Worm (Caenorhabditis elegans): ENCODE results near the gene gspd-1.

The gspd-1 gene

DNA sequence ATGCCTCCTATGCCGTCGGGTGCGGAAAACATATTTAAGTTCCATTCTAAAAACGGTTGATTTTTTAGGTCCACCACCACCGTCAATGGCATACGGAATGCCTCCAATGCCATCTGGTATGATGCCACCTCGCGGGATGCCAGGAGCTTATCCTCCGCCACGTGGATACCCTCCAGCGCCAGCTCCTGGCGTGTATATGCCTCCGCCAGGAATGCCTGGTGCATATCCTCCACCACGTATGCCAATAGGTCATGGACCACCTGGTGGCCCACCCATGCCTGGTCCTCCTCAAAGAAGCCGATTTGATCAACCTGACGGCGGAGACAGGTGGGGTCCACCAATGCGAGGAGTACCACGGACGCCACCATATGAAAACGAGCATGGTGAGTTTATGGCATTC, 5.7 kb upstream of the gspd-1 start:
- TF ChIP-seq elt-2 (tag; optimal IDR thresholded peaks at IDR 0.05) (no peak), elt-1 (tag; optimal IDR thresholded peaks at IDR 0.05) (no peak), ztf-4 (tag; optimal IDR thresholded peaks at IDR 0.05) (no peak), egl-27 (tag; optimal IDR thresholded peaks at IDR 0.05) (no peak), elt-3 (tag; optimal IDR thresholded peaks at IDR 0.05) (no peak), nhr-77 (tag; optimal IDR thresholded peaks at IDR 0.05) (no peak), fkh-10 (GFP tag; optimal IDR thresholded peaks at IDR 0.05) (no peak), ceh-28 (tag; optimal IDR thresholded peaks at IDR 0.05) (no peak), ceh-82 (tag; optimal IDR thresholded peaks at IDR 0.05) (no peak), nfya-1 (tag; optimal IDR thresholded peaks at IDR 0.05; ENCODE audit: insufficient read depth) (no peak), ceh-16 (tag; optimal IDR thresholded peaks at IDR 0.05) (no peak), unc-39 (tag; optimal IDR thresholded peaks at IDR 0.05) (no peak), pha-4 (tag; optimal IDR thresholded peaks at IDR 0.05) (no peak)

DNA sequence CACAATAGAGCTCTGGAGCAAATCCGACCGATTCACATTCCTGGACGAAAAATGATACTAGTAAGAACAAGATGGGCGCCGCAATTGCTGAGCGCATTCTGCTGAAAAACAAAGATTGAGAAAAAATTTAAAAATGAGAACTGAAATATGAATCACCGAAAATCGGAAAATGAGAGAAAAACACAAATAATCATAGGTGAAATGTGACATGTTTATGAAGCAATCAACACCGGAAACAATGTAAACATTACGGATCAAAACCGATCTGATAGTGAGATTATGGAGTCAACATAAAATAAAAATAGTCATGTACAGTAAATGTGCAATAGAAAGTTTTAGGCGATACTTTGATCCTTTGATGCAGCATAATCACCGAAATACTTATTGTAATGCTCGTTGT, 3.3 kb upstream of the gspd-1 start, which contains the start of gene dnj-2:
Gene dnj-2 (minus strand): TSS at position 101 of the 400 bp plus-strand sequence.
- TF ChIP-seq elt-2 (tag; optimal IDR thresholded peaks at IDR 0.05) (no peak), R02D3.7 (tag; optimal IDR thresholded peaks at IDR 0.05) (no peak), nhr-11 (tag; optimal IDR thresholded peaks at IDR 0.05) (no peak), ceh-28 (tag; optimal IDR thresholded peaks at IDR 0.05) (no peak), unc-62 (GFP tag; optimal IDR thresholded peaks at IDR 0.05) (no peak), tbx-2 (tag; optimal IDR thresholded peaks at IDR 0.05) (no peak), mml-1 (tag; optimal IDR thresholded peaks at IDR 0.05) (no peak), ZK546.5 (tag; optimal IDR thresholded peaks at IDR 0.05) (no peak), ztf-4 (tag; optimal IDR thresholded peaks at IDR 0.05) (no peak), ztf-11 (tag; optimal IDR thresholded peaks at IDR 0.05) (no peak), nhr-23 (tag; optimal IDR thresholded peaks at IDR 0.05) (no peak), snpc-4 (tag; optimal IDR thresholded peaks at IDR 0.05) (no peak), ceh-16 (tag; optimal IDR thresholded peaks at IDR 0.05) (no peak), lin-15B (tag; optimal IDR thresholded peaks at IDR 0.05) (no peak)

DNA sequence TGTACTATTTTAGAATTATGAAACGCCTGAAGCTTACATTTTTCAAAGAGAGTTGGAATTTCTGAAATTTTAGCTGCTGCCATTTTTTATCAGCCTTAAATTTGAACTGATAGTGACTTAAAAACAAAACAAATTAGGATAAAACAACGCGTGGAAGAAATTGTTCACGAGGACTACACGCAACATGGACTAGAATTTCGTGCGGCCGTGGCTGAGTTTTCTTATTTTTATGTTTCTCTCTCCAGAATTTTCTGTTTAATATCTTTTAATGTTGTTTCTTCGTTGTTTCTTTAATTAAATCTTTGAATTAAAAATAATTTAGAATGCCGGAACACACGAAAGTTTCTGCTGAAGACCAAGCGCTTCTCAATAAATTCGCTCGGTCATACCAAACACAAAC, 2.3 kb upstream of the gspd-1 start, which contains the start of the genes B0035.3, B0035.22 and pfd-4:
Gene B0035.3 (minus strand): TSS at position 114 of the 400 bp plus-strand sequence.
Gene B0035.22 (plus strand): TSS at position 269 of the 400 bp plus-strand sequence.
Gene pfd-4 (plus strand): TSS at position 323 of the 400 bp plus-strand sequence.
- no peak for TF ChIP-seq elt-1 (tag; optimal IDR thresholded peaks at IDR 0.05)
- TF ChIP-seq lin-15B (tag; optimal IDR thresholded peaks at IDR 0.05), result peak; percentile 85
- no peak for TF ChIP-seq ceh-16 (tag; optimal IDR thresholded peaks at IDR 0.05)
- peak; percentile 62 for TF ChIP-seq nfya-1 (tag; optimal IDR thresholded peaks at IDR 0.05; ENCODE audit: insufficient read depth)
- no peak for TF ChIP-seq mml-1 (tag; optimal IDR thresholded peaks at IDR 0.05)
- TF ChIP-seq snpc-4 (tag; optimal IDR thresholded peaks at IDR 0.05), result peak; percentile 18
- no peak for TF ChIP-seq fkh-10 (GFP tag; optimal IDR thresholded peaks at IDR 0.05)
- TF ChIP-seq pha-4 (tag; optimal IDR thresholded peaks at IDR 0.05), result peak; percentile 60
- peak; percentile 25 for TF ChIP-seq hmg-11 (tag; optimal IDR thresholded peaks at IDR 0.05)
- peak; percentile 63 for TF ChIP-seq nhr-23 (tag; optimal IDR thresholded peaks at IDR 0.05)
- peak; percentile 3 for TF ChIP-seq nhr-25 (tag; optimal IDR thresholded peaks at IDR 0.05)
- no peak for TF ChIP-seq nhr-67 (tag; optimal IDR thresholded peaks at IDR 0.05)
- TF ChIP-seq nhr-43 (tag; optimal IDR thresholded peaks at IDR 0.05; ENCODE audit: poor library complexity, severe bottlenecking), result peak; percentile 68

DNA sequence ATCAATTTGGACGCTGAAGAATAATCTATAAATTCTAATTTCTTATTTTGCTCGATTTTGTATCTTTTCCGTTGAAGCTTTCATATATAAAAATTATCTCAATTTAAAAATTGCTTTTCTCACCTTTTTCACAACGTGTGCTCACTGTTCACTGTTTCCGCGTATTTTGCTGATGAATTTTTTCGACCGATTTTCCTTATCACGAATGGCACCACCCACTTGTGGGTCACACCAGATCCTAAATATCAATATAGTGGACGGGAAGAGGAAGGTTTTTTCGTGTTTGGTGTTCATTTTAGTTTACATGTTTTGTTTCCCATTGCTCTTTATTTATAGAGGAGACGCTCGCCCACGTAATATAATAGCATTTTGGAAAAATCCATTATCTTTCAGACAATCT, 1.5 kb upstream of the gspd-1 start:
- no peak for TF ChIP-seq elt-2 (tag; optimal IDR thresholded peaks at IDR 0.05)
- no peak for TF ChIP-seq sea-2 (GFP tag; optimal IDR thresholded peaks at IDR 0.05)
- TF ChIP-seq ceh-9 (tag; optimal IDR thresholded peaks at IDR 0.05), result no peak
- TF ChIP-seq lsy-12 (tag; optimal IDR thresholded peaks at IDR 0.05), result no peak
- TF ChIP-seq eor-1 (tag; optimal IDR thresholded peaks at IDR 0.05), result no peak
- TF ChIP-seq ztf-11 (tag; optimal IDR thresholded peaks at IDR 0.05), result no peak
- no peak for TF ChIP-seq hmg-11 (tag; optimal IDR thresholded peaks at IDR 0.05)
- TF ChIP-seq egl-5 (tag; optimal IDR thresholded peaks at IDR 0.05), result no peak
- no peak for TF ChIP-seq nhr-11 (tag; optimal IDR thresholded peaks at IDR 0.05)
- TF ChIP-seq aly-2 (tag; optimal IDR thresholded peaks at IDR 0.05), result no peak
- no peak for TF ChIP-seq nhr-23 (tag; optimal IDR thresholded peaks at IDR 0.05)
- TF ChIP-seq nhr-77 (tag; optimal IDR thresholded peaks at IDR 0.05), result no peak
- no peak for TF ChIP-seq nhr-237 (tag; optimal IDR thresholded peaks at IDR 0.05)
- no peak for TF ChIP-seq unc-62 (GFP tag; optimal IDR thresholded peaks at IDR 0.05)
- TF ChIP-seq nhr-43 (tag; optimal IDR thresholded peaks at IDR 0.05; ENCODE audit: poor library complexity, severe bottlenecking), result no peak

Measured in whole organism, L3 larva.